Worm (Caenorhabditis elegans): ENCODE results near the gene F40G12.5.

Gene F40G12.5

DNA sequence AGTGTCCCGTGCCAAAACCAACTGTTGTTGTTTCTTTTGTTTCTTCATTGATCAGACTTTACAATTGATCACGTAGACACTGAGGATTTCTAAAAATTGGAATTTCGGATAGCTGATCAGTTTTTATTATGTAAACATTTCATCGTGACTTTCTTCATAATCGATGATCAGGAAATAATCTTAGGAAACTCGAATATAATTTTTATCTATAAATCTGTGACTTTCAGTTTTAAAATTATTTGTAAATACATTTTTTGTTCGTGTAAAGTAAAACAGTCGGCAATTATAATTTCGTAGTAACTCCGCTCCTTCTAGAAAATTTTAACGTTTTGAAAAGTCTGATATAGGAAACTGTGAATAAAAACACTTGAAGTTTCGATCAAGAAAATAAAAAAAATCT is at the start of gene F40G12.5:
Gene F40G12.5 (minus strand): TSS at position 101 of the 400 bp plus-strand sequence.
- TF ChIP-seq nhr-237 (tag; optimal IDR thresholded peaks at IDR 0.05) (no peak), unc-39 (tag; optimal IDR thresholded peaks at IDR 0.05) (no peak), elt-1 (tag; optimal IDR thresholded peaks at IDR 0.05) (no peak), lin-39 (tag; optimal IDR thresholded peaks at IDR 0.05) (no peak), elt-3 (tag; optimal IDR thresholded peaks at IDR 0.05) (no peak), egl-27 (tag; optimal IDR thresholded peaks at IDR 0.05) (no peak), daf-12 (tag; optimal IDR thresholded peaks at IDR 0.05) (no peak), nfya-1 (tag; optimal IDR thresholded peaks at IDR 0.05; ENCODE audit: insufficient read depth) (no peak), nhr-77 (tag; optimal IDR thresholded peaks at IDR 0.05) (no peak), eor-1 (tag; optimal IDR thresholded peaks at IDR 0.05) (no peak), pqm-1 (tag; optimal IDR thresholded peaks at IDR 0.05) (no peak), ceh-82 (tag; optimal IDR thresholded peaks at IDR 0.05) (no peak), egl-5 (tag; optimal IDR thresholded peaks at IDR 0.05) (no peak), nhr-67 (tag; optimal IDR thresholded peaks at IDR 0.05) (no peak), fkh-10 (GFP tag; optimal IDR thresholded peaks at IDR 0.05) (no peak), nhr-28 (tag; optimal IDR thresholded peaks at IDR 0.05) (no peak), fkh-2 (tag; optimal IDR thresholded peaks at IDR 0.05) (no peak), R02D3.7 (tag; optimal IDR thresholded peaks at IDR 0.05) (no peak), aly-2 (tag; optimal IDR thresholded peaks at IDR 0.05) (no peak)

- TF ChIP-seq nhr-28 (tag; optimal IDR thresholded peaks at IDR 0.05) (no peak), mml-1 (tag; optimal IDR thresholded peaks at IDR 0.05) (no peak), nhr-67 (tag; optimal IDR thresholded peaks at IDR 0.05) (no peak), daf-12 (tag; optimal IDR thresholded peaks at IDR 0.05) (no peak), zag-1 (tag; optimal IDR thresholded peaks at IDR 0.05) (no peak), pqm-1 (tag; optimal IDR thresholded peaks at IDR 0.05) (no peak), elt-3 (tag; optimal IDR thresholded peaks at IDR 0.05) (no peak), fos-1 (tag; optimal IDR thresholded peaks at IDR 0.05) (no peak)
Observed at ce11 chrV:14320246-14320645, 49.6 kb upstream of the F40G12.5 start, which contains the start of gene F47B8.14. Gene F47B8.14 (plus strand): TSS chrV:14320546.

DNA sequence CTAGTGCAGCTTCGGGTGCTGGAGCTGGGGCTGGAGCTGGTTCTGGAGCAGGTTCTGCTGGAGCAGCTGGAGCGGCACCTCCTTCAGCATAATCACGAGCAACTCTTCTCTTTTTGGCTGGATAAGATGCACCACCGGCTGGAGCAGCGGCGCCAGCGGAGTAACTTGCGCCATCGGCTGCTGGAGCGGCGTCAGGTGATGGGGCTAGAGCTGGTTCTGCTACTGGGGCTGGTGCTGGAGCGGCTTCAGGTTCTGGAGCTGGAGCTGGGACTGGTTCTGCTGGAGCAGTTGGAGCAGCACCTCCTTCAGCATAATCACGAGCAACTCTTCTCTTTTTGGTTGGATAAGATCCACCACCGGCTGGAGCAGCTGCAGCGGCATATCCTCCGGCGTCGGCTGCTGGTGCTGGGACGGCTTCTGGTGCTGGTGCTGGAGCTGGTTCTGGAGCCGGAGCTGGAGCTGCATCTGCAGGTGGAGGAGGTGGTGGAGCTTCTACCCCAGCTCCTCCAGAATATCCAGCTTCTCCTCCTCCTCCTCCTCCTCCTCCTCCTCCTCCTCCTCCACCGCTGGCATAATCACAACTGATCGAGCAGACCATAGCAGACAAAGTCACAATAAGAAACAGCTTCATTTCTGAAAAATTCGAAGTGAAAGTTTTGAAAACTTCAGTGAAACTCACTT is 48.6 kb upstream of the F40G12.5 start, which contains the start of gene F47B8.13:
Gene F47B8.13 (minus strand): TSS at position 631 of the 681 bp plus-strand sequence.
- TF ChIP-seq lsy-12 (tag; optimal IDR thresholded peaks at IDR 0.05): no peak
- TF ChIP-seq nhr-28 (tag; optimal IDR thresholded peaks at IDR 0.05): no peak
- TF ChIP-seq R02D3.7 (tag; optimal IDR thresholded peaks at IDR 0.05): no peak
- no peak for TF ChIP-seq hmg-11 (tag; optimal IDR thresholded peaks at IDR 0.05)
- no peak for TF ChIP-seq mml-1 (tag; optimal IDR thresholded peaks at IDR 0.05)
- TF ChIP-seq elt-1 (tag; optimal IDR thresholded peaks at IDR 0.05): no peak
- TF ChIP-seq nhr-23 (tag; optimal IDR thresholded peaks at IDR 0.05): no peak
- no peak for TF ChIP-seq nhr-25 (tag; optimal IDR thresholded peaks at IDR 0.05)
- no peak for TF ChIP-seq fkh-10 (GFP tag; optimal IDR thresholded peaks at IDR 0.05)
- no peak for TF ChIP-seq nhr-67 (tag; optimal IDR thresholded peaks at IDR 0.05)
- no peak for TF ChIP-seq ceh-9 (tag; optimal IDR thresholded peaks at IDR 0.05)
- no peak for TF ChIP-seq aly-2 (tag; optimal IDR thresholded peaks at IDR 0.05)
- TF ChIP-seq jun-1 (tag; optimal IDR thresholded peaks at IDR 0.05): no peak
- TF ChIP-seq sea-2 (GFP tag; optimal IDR thresholded peaks at IDR 0.05): no peak
- TF ChIP-seq ZK546.5 (tag; optimal IDR thresholded peaks at IDR 0.05): no peak
- no peak for TF ChIP-seq egl-27 (tag; optimal IDR thresholded peaks at IDR 0.05)

DNA sequence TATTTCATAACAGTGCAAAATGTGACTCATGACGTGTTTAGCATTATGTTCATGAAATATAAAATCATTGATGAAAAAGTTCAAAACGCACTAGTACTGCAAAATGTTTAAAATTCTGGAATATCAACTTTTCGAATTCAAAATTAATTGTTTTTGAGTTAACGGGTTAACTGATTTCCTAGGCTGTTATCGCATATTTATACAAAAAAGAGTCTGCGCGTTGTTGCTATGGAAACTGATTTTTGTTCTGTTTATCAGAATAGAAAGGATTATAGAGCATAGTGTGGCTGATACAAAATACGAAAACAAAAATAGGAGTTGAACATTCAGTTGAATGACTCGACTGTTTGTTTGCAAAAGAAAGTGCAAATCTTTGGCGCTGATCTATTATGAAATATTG is 47.0 kb upstream of the F40G12.5 start:
- no peak for TF ChIP-seq ztf-4 (tag; optimal IDR thresholded peaks at IDR 0.05)
- no peak for TF ChIP-seq sea-2 (GFP tag; optimal IDR thresholded peaks at IDR 0.05)
- no peak for TF ChIP-seq mml-1 (tag; optimal IDR thresholded peaks at IDR 0.05)
- no peak for TF ChIP-seq daf-12 (tag; optimal IDR thresholded peaks at IDR 0.05)
- no peak for TF ChIP-seq lin-15B (tag; optimal IDR thresholded peaks at IDR 0.05)

DNA sequence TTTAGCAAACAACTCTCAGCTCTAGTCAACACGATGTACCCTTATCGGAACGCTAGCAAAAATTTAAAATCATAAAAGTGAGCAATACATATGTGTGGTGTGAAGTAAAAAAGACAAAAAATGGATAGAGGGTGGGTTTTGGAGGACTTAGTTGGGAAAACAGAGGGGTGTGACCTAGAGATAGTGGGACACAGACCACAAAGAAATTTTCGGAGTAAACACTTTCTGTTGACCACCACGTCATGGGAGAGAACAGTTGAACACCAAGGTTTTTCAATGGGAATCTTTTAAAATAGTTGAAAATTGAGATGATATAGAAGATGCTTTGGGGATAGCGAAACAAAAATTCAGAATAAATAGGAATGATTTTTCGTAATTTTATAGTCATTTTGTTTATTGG is 46.6 kb upstream of the F40G12.5 start:
- TF ChIP-seq ceh-28 (tag; optimal IDR thresholded peaks at IDR 0.05) (no peak), nfya-1 (tag; optimal IDR thresholded peaks at IDR 0.05; ENCODE audit: insufficient read depth) (peak; percentile 11), ama-1 (optimal IDR thresholded peaks at IDR 0.05) (no peak), nhr-77 (tag; optimal IDR thresholded peaks at IDR 0.05) (no peak), fos-1 (tag; optimal IDR thresholded peaks at IDR 0.05) (no peak), nhr-237 (tag; optimal IDR thresholded peaks at IDR 0.05) (no peak), ZK546.5 (tag; optimal IDR thresholded peaks at IDR 0.05) (no peak), ztf-11 (tag; optimal IDR thresholded peaks at IDR 0.05) (no peak), snpc-4 (tag; optimal IDR thresholded peaks at IDR 0.05) (peak; percentile 41), zag-1 (tag; optimal IDR thresholded peaks at IDR 0.05) (no peak), tbx-2 (tag; optimal IDR thresholded peaks at IDR 0.05) (no peak), egl-5 (tag; optimal IDR thresholded peaks at IDR 0.05) (no peak), elt-2 (tag; optimal IDR thresholded peaks at IDR 0.05) (no peak), pha-4 (tag; optimal IDR thresholded peaks at IDR 0.05) (peak; percentile 71), jun-1 (tag; optimal IDR thresholded peaks at IDR 0.05) (no peak), fkh-2 (tag; optimal IDR thresholded peaks at IDR 0.05) (no peak), nhr-28 (tag; optimal IDR thresholded peaks at IDR 0.05) (no peak), skn-1 (tag; optimal IDR thresholded peaks at IDR 0.05) (no peak), nhr-12 (tag; optimal IDR thresholded peaks at IDR 0.05) (no peak)
